Worm (Caenorhabditis elegans): ENCODE measurements around the gene C13F10.8.
A peak's percentile ranks its signal among the peaks of the same experiment; 100 is the strongest.

The C13F10.8 gene

DNA sequence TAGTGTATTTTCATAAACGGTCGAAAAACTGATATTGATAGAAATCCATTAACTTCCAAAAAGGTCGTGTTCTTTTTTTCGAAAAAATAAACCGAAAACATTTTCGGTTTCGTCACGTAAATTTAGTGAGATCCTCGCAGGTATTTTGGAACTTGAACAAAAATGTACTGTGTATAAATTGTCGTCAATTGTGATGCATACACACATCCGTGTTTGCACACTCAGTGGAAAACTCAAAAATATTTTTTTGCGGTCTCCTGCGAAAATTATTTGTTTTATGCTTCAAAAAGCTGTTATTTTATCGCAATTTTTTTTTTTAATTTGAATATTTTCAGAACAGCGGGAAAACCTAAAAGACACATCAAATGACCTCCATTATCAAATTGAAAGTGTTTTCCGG is 42.0 kb downstream of the C13F10.8 start, which contains the start of gene cpsf-2:
Gene cpsf-2, plus strand, starts transcription at position 330 of the 400 bp plus-strand sequence.
- TF ChIP-seq cnd-1 (tag; optimal IDR thresholded peaks at IDR 0.05), result no peak
- TF ChIP-seq nhr-237 (tag; optimal IDR thresholded peaks at IDR 0.05), result peak; percentile 9

DNA sequence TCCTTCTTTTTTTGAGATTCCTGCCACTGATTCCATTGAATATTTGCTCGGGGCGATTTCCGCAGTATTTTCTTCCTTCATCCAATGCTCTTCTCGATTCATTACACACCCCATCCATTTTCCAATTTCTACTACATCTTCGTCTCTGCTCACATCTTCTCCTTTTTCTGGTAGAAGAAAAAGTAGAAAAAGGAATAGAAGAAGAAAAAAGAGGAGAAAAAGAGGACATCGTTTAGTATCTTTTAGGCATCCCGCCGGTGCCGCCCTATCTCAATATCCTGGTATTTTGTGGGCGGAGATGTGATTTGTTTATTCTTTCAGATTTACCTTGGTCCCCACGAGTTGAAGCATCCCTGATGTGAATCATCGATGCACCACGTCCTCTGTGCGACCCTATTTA is 45.6 kb downstream of the C13F10.8 start, which contains the start of gene lgc-39:
Gene lgc-39, plus strand, starts transcription at position 301 of the 400 bp plus-strand sequence.
- TF ChIP-seq nhr-12 (tag; optimal IDR thresholded peaks at IDR 0.05), result no peak
- no peak for TF ChIP-seq ceh-39 (tag; optimal IDR thresholded peaks at IDR 0.05)
- no peak for TF ChIP-seq lin-13 (tag; optimal IDR thresholded peaks at IDR 0.05)
- no peak for TF ChIP-seq M03D4.4 (tag; optimal IDR thresholded peaks at IDR 0.05)
- no peak for TF ChIP-seq tbx-8 (GFP tag; optimal IDR thresholded peaks at IDR 0.05)
- TF ChIP-seq elt-1 (tag; optimal IDR thresholded peaks at IDR 0.05; ENCODE audit: borderline replicate concordance, insufficient read depth), result no peak
- TF ChIP-seq unc-62 (GFP tag; optimal IDR thresholded peaks at IDR 0.05), result no peak
- no peak for TF ChIP-seq ceh-43 (GFP tag; optimal IDR thresholded peaks at IDR 0.05)
- TF ChIP-seq elt-3 (tag; optimal IDR thresholded peaks at IDR 0.05), result no peak
- no peak for TF ChIP-seq hlh-1 (tag; optimal IDR thresholded peaks at IDR 0.05)
- TF ChIP-seq unc-120 (tag; optimal IDR thresholded peaks at IDR 0.05; ENCODE audit: poor library complexity, severe bottlenecking), result no peak
- TF ChIP-seq unc-39 (tag; optimal IDR thresholded peaks at IDR 0.05), result no peak
- no peak for TF ChIP-seq sptf-1 (tag; optimal IDR thresholded peaks at IDR 0.05)
